Worm (Caenorhabditis elegans): Measurements from ENCODE around the gene M03C11.1.

DNA sequence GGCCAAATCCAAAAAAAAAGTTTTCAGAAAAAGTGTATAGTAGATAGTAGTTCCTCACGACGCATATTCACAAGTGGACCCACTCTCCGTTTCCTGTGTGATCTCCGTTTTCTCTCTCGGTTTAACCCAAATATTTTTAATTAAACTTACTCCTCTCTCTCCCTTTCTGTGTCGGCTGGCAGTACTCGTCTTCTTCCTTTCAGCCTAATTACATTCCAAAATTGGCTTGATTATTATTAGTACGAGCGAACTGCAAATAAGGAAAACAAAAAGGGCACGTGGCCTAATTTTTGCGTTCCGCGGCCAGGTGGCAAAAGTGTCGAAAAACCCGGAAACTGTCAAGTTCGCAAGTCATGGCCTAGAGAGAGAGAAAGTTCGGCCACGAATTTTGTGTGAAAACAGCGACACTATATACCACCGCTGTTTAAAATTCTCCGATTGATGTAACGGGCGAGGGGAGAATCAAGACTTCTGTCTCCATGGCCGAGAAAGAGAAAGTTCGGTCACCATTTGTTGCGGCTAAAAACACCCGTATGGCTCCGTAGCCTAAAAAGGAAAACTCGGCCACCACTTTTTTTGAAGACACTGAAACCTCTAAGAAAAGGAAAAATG lies 1.1 kb upstream of the M03C11.1 start:
- TF ChIP-seq zag-1 (tag; optimal IDR thresholded peaks at IDR 0.05): no peak
- no peak for TF ChIP-seq elt-1 (tag; optimal IDR thresholded peaks at IDR 0.05)
- no peak for TF ChIP-seq ama-1 (optimal IDR thresholded peaks at IDR 0.05)
- no peak for TF ChIP-seq lin-13 (GFP tag; optimal IDR thresholded peaks at IDR 0.05)
- no peak for TF ChIP-seq elt-3 (tag; optimal IDR thresholded peaks at IDR 0.05)
- TF ChIP-seq unc-39 (tag; optimal IDR thresholded peaks at IDR 0.05): no peak
- no peak for TF ChIP-seq unc-62 (GFP tag; optimal IDR thresholded peaks at IDR 0.05)
- TF ChIP-seq lsy-2 (tag; optimal IDR thresholded peaks at IDR 0.05): no peak
- TF ChIP-seq fos-1 (tag; optimal IDR thresholded peaks at IDR 0.05): no peak
- no peak for TF ChIP-seq nhr-11 (tag; optimal IDR thresholded peaks at IDR 0.05)
- no peak for TF ChIP-seq ztf-1 (GFP tag; conservative IDR thresholded peaks at IDR 0.05)
- TF ChIP-seq ztf-11 (tag; optimal IDR thresholded peaks at IDR 0.05): no peak
- TF ChIP-seq nhr-25 (tag; optimal IDR thresholded peaks at IDR 0.05): no peak
